Worm (Caenorhabditis elegans): ENCODE measurements around the gene srw-118.

The srw-118 gene

DNA sequence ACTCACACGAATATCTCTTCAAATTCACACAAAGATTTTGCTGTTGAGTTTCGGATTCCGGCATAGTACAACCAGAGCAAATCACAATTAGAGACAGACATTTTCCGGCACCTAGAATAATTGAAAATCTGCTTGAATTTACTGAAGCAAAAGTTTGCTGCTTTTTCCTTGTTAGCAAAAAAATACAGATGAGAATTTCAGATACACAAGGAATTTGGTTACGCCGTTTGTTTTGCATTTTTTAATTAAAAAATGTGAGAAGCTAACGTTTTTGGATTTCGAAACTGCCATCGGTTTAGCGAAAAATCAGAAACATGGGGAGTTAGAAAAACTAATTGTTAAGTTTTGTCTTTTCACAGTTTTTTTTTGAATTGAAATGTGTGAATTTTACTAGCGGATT lies at the start of gene srw-118:
TSS of gene srw-118 (minus strand) at position 101 of the 400 bp plus-strand sequence.
- no peak for TF ChIP-seq unc-62 (GFP tag; optimal IDR thresholded peaks at IDR 0.05)

ce11 chrV:3028205-3028604 lies 48.3 kb upstream of the srw-118 start, which contains the start of gene asp-7:
Gene asp-7, plus strand, starts transcription at chrV:3028285.
- TF ChIP-seq unc-62 (GFP tag; optimal IDR thresholded peaks at IDR 0.05): no peak

DNA sequence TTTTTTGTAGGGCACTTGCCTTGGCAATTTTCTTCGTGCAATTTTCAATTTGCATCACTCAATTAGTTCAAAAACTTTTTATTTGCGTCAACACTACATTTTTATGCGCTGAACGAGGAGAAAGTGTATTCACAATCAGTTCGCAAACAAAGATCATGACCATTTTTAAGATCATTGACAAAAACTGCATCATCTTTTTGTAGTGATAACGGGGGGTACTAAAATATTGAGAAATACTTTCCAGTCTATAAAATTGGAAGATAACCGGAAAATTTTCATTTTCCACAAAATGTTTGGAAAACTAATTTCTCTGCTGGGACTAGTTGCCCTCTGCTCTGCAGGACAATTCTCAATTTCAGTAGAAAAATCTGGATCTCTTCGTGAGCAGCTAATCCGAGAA lies 44.4 kb upstream of the srw-118 start, which contains the start of gene asp-8:
TSS of gene asp-8 (plus strand) at position 276 of the 400 bp plus-strand sequence.
- no peak for TF ChIP-seq unc-62 (GFP tag; optimal IDR thresholded peaks at IDR 0.05)

- TF ChIP-seq unc-62 (GFP tag; optimal IDR thresholded peaks at IDR 0.05): no peak
These were observed 41.4 kb upstream of the srw-118 start, which contains the start of gene irld-12 for ce11 chrV:3021306-3021705. Gene irld-12, minus strand, starts transcription at chrV:3021406.

ce11 chrV:3017930-3018329 lies 38.1 kb upstream of the srw-118 start:
- no peak for TF ChIP-seq unc-62 (GFP tag; optimal IDR thresholded peaks at IDR 0.05)

- no peak for TF ChIP-seq unc-62 (GFP tag; optimal IDR thresholded peaks at IDR 0.05)
These were observed 34.3 kb upstream of the srw-118 start, which contains the start of gene K12D9.1 for ce11 chrV:3014185-3014584. Gene K12D9.1, plus strand, starts transcription at chrV:3014485.

ce11 chrV:3011394-3011793 lies 31.5 kb upstream of the srw-118 start, which contains the start of gene srw-135:
Gene srw-135, minus strand, starts transcription at chrV:3011494.
- no peak for TF ChIP-seq unc-62 (GFP tag; optimal IDR thresholded peaks at IDR 0.05)

DNA sequence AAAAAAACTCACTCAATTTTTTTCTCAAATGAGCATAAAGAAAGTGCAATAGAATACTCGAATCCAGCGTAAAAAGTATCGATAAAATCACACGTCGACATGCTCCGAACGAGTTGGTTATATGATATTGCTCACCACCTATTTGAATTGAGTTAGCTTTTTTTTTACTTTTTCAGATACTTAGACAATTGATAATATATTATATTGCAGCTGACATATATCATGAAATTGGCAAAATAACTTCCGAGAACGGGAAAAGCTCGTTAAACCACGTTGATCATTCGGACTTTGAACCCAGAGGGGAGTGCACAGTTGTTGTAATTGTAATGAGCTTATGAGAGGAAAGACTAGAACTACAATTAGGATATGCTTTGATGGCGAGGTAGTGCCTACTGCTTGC lies 30.6 kb upstream of the srw-118 start, which contains the start of gene srw-136:
TSS of gene srw-136 (minus strand) at position 101 of the 400 bp plus-strand sequence.
- TF ChIP-seq unc-62 (GFP tag; optimal IDR thresholded peaks at IDR 0.05): no peak

DNA sequence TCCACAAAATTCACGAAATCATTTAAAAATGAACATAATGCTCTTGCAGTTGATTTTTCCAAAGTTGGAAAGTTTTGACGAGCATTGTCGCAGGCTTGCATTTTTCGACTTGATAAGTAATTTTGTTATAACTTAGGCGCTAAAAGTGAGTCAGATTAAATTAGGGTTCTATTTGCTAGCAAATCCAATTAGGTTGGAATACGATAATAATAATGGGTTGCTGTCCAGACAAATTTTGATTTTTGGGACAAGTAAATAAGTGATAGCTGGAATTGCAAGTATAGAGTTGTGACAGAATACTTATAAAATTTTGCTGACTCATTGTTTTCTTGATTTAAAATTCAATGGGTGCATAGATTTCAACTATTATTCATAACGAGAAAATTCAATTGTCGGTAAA lies 26.1 kb upstream of the srw-118 start, which contains the start of gene srw-112:
TSS of gene srw-112 (minus strand) at position 101 of the 400 bp plus-strand sequence.
- TF ChIP-seq unc-62 (GFP tag; optimal IDR thresholded peaks at IDR 0.05): no peak

ce11 chrV:2999736-3000135 lies 19.9 kb upstream of the srw-118 start, which contains the start of gene srw-119:
Gene srw-119, minus strand, starts transcription at chrV:2999836.
- TF ChIP-seq unc-62 (GFP tag; optimal IDR thresholded peaks at IDR 0.05): no peak

- no peak for TF ChIP-seq unc-62 (GFP tag; optimal IDR thresholded peaks at IDR 0.05)
These were observed 16.2 kb upstream of the srw-118 start, which contains the start of gene srw-120 for ce11 chrV:2996105-2996504. Gene srw-120, minus strand, starts transcription at chrV:2996205.

- TF ChIP-seq unc-62 (GFP tag; optimal IDR thresholded peaks at IDR 0.05): no peak
These were observed 13.9 kb upstream of the srw-118 start, which contains the start of gene srw-115 for ce11 chrV:2993816-2994215. Gene srw-115, minus strand, starts transcription at chrV:2993916.

DNA sequence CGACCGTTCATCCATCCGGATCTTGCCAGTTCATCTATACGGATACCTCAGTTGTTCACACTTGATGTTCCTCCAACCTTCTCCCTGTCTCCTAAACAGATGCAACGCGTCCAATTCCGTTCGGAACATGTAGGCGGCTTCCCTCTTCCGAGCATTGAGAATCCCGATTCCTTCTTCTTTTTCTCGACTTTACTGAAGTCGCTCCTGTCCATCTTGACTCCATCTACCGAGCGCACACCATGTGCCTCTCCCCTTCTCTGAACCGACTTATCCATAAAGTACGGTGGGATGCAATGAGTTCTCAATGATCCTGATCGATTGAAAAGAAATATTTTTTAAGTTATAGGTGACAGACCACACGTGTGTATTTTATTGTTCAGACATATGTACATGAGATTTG lies 12.2 kb upstream of the srw-118 start:
- TF ChIP-seq unc-62 (GFP tag; optimal IDR thresholded peaks at IDR 0.05): no peak

DNA sequence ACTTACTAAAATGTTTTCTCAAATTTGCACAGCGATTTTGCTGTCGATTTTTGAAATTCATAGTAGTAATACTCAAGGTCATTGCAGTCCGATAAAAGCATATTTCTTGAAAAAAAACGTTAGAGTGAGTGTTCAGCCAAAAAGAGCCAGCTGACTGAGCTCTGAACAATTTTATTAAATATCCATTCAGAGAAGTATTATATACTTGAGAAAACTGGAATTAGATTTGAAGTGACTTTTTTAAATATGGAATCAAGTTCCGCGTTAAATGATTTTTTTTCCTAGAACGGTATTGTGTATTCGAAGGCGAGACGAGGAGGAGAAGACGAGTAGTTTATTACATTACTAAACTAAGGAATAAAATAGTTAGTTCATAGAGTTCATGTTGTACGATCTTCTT lies 11.6 kb upstream of the srw-118 start, which contains the start of gene srw-121:
TSS of gene srw-121 (minus strand) at position 101 of the 400 bp plus-strand sequence.
- no peak for TF ChIP-seq unc-62 (GFP tag; optimal IDR thresholded peaks at IDR 0.05)

DNA sequence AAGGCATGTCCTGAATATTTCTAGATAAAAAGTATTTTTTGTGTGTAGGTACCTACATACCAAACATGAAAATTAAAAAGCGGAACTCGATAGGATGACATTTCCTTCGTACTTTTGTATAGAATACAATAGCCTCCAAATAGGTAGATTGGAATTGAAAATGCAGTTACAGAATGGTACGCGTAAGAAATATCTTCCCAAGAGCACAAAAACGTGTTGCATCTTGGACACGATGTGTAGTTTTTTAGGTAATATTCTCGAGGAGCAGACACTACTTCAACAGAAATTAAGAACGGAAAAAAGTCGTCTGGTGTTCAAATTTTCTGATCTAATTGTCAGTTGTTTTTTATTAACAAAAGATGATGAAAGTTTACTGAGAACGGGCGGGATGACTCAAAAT lies 7.5 kb upstream of the srw-118 start, which contains the start of gene srh-85:
TSS of gene srh-85 (minus strand) at position 101 of the 400 bp plus-strand sequence.
- TF ChIP-seq unc-62 (GFP tag; optimal IDR thresholded peaks at IDR 0.05): no peak

DNA sequence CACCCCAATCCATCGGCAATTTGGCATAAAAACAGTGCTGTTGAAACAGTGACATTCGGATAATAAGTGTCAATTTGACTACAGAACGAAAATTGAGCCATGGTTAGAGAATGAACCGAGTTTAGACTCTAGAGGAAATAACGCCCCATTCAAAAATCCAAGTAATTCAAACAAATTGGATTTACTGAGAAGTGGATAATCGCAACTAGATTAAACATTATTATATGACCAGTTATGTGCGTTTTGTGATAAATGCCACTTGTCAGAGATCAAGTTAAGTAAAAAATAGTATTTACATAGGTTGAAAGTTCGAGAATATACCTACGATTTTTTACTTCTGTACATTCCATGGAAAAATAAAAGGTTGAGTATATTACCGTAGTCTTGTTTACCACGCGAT lies 5.4 kb upstream of the srw-118 start, which contains the start of gene srw-139:
TSS of gene srw-139 (minus strand) at position 101 of the 400 bp plus-strand sequence.
- no peak for TF ChIP-seq unc-62 (GFP tag; optimal IDR thresholded peaks at IDR 0.05)

DNA sequence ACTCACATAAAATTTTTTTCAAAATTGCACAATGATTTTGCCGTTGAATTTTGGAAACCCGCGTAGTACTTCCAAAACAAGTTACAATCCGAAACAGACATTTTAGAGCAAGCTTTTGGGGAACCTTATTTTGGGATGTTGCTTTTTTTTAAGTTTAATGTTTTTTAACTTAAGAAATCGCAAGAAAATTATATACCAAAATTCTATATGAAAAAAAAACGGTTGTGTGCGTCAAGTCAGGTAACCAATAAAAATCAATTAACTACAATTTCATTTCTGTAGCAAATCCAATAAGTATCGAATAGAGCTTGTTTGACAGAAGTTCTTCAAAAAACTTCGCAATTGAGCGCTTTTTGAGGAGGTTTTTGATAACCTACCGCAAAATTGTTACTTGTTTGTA lies 3.5 kb upstream of the srw-118 start, which contains the start of gene srw-117:
TSS of gene srw-117 (minus strand) at position 101 of the 400 bp plus-strand sequence.
- TF ChIP-seq unc-62 (GFP tag; optimal IDR thresholded peaks at IDR 0.05): no peak

Measured in whole organism, dauer.